Worm (Caenorhabditis elegans) whole organism, L3 larva: ENCODE results near the gene F21G4.6.
A peak's percentile ranks its signal among the peaks of the same experiment; 100 is the strongest.

Experiments used
- R02D3.7 ChIP-seq: fragments of 150-350 bp; optimal IDR thresholded peaks from 2 replicates; lab custom pipeline; 2014; ENCODE audit warnings: missing biosample characterization, missing genetic modification characterization
- ZK546.5 ChIP-seq: sonication (generic microtip); optimal IDR thresholded peaks from 2 replicates; lab custom pipeline; 2017; ENCODE audit warnings: missing biosample characterization, missing genetic modification characterization
- aly-2 ChIP-seq: fragments of 150-350 bp; optimal IDR thresholded peaks from 2 replicates; lab custom pipeline; 2014; ENCODE audit warnings: missing biosample characterization, missing genetic modification characterization
- ama-1 ChIP-seq: fragments of 150-350 bp; optimal IDR thresholded peaks from 2 replicates; lab custom pipeline; 2018
- ceh-16 ChIP-seq: sonication (generic microtip); optimal IDR thresholded peaks from 2 replicates; lab custom pipeline; 2017; ENCODE audit warnings: missing biosample characterization, missing genetic modification characterization
- ceh-28 ChIP-seq: fragments of 150-350 bp; optimal IDR thresholded peaks from 2 replicates; lab custom pipeline; 2014; ENCODE audit warnings: missing biosample characterization, missing genetic modification reagents, missing genetic modification characterization
- ceh-82 ChIP-seq: fragments of 150-350 bp; optimal IDR thresholded peaks from 2 replicates; lab custom pipeline; 2014; ENCODE audit warnings: missing biosample characterization, missing genetic modification characterization
- ceh-9 ChIP-seq: sonication (generic microtip); optimal IDR thresholded peaks from 2 replicates; lab custom pipeline; 2018; ENCODE audit warnings: missing biosample characterization, missing genetic modification characterization
- daf-12 ChIP-seq: fragments of 150-350 bp; optimal IDR thresholded peaks from 2 replicates; lab custom pipeline; 2014; ENCODE audit warnings: missing biosample characterization, missing genetic modification reagents, missing genetic modification characterization
- egl-27 ChIP-seq: sonication (generic microtip); optimal IDR thresholded peaks from 4 replicates; lab custom pipeline; 2017; ENCODE audit warnings: missing biosample characterization, missing genetic modification reagents, missing genetic modification characterization
- elt-1 ChIP-seq: fragments of 150-350 bp; optimal IDR thresholded peaks from 2 replicates; lab custom pipeline; 2014; ENCODE audit warnings: missing biosample characterization, missing genetic modification characterization
- elt-2 ChIP-seq: sonication (generic microtip); optimal IDR thresholded peaks from 2 replicates; lab custom pipeline; 2016; ENCODE audit warnings: missing genetic modification reagents, mild to moderate bottlenecking, missing genetic modification characterization, missing compliant biosample characterization
- elt-3 ChIP-seq, 3 experiments: fragments of 150-350 bp in 1 of 3; sonication (generic microtip) in 2 of 3; optimal IDR thresholded peaks; 2 replicates in 2 of 3; 4 replicates in 1 of 3; lab custom pipeline; 2014 to 2017; ENCODE audit warnings: missing biosample characterization in 3 of 3, missing genetic modification characterization in 3 of 3
- eor-1 ChIP-seq, 2 experiments: fragments of 150-350 bp; optimal IDR thresholded peaks; 2 replicates each; lab custom pipeline; 2014 to 2018; ENCODE audit warnings: missing biosample characterization in 2 of 2, missing genetic modification characterization in 2 of 2
- fkh-10 ChIP-seq: sonication (generic microtip); optimal IDR thresholded peaks from 2 replicates; lab custom pipeline; 2017; ENCODE audit warnings: missing biosample characterization, missing genetic modification reagents, missing genetic modification characterization
- fkh-2 ChIP-seq: fragments of 150-350 bp; optimal IDR thresholded peaks from 2 replicates; lab custom pipeline; 2014; ENCODE audit warnings: missing biosample characterization, missing genetic modification reagents, missing genetic modification characterization
- hmg-11 ChIP-seq: sonication (generic microtip); optimal IDR thresholded peaks from 2 replicates; lab custom pipeline; 2016; ENCODE audit warnings: missing genetic modification characterization, missing compliant biosample characterization
- jun-1 ChIP-seq: fragments of 150-350 bp; optimal IDR thresholded peaks from 2 replicates; lab custom pipeline; 2014; ENCODE audit warnings: missing biosample characterization, missing genetic modification reagents, missing genetic modification characterization
- lin-15B ChIP-seq: fragments of 150-350 bp; optimal IDR thresholded peaks from 2 replicates; lab custom pipeline; 2014; ENCODE audit warnings: missing biosample characterization, missing genetic modification characterization
- lin-39 ChIP-seq: fragments of 150-350 bp; optimal IDR thresholded peaks from 2 replicates; lab custom pipeline; 2018; ENCODE audit warnings: missing biosample characterization, missing genetic modification reagents, missing genetic modification characterization
- lsy-12 ChIP-seq: sonication (generic microtip); optimal IDR thresholded peaks from 2 replicates; lab custom pipeline; 2016; ENCODE audit warnings: mild to moderate bottlenecking, missing genetic modification characterization, missing compliant biosample characterization
- mdl-1 ChIP-seq: fragments of 150-350 bp; optimal IDR thresholded peaks from 2 replicates; lab custom pipeline; 2014; ENCODE audit warnings: missing biosample characterization, missing genetic modification characterization
- nfya-1 ChIP-seq: sonication (generic microtip); optimal IDR thresholded peaks from 2 replicates; lab custom pipeline; 2017; ENCODE audit warnings: missing genetic modification characterization, mild to moderate bottlenecking, missing compliant biosample characterization, antibody characterized with exemption, moderate library complexity; ENCODE audit not compliant: insufficient read depth
- nhr-11 ChIP-seq: fragments of 150-350 bp; optimal IDR thresholded peaks from 2 replicates; lab custom pipeline; 2014; ENCODE audit warnings: missing biosample characterization, missing genetic modification characterization
- nhr-12 ChIP-seq: fragments of 150-350 bp; optimal IDR thresholded peaks from 2 replicates; lab custom pipeline; 2014; ENCODE audit warnings: missing biosample characterization, missing genetic modification characterization
- nhr-23 ChIP-seq: fragments of 150-350 bp; optimal IDR thresholded peaks from 2 replicates; lab custom pipeline; 2014; ENCODE audit warnings: missing biosample characterization, missing genetic modification reagents, missing genetic modification characterization
- nhr-237 ChIP-seq: fragments of 150-350 bp; optimal IDR thresholded peaks from 2 replicates; lab custom pipeline; 2014; ENCODE audit warnings: missing biosample characterization, missing genetic modification characterization
- nhr-25 ChIP-seq: sonication (generic microtip); optimal IDR thresholded peaks from 2 replicates; lab custom pipeline; 2017; ENCODE audit warnings: missing biosample characterization, missing genetic modification characterization
- nhr-28 ChIP-seq: fragments of 150-350 bp; optimal IDR thresholded peaks from 2 replicates; lab custom pipeline; 2014; ENCODE audit warnings: missing biosample characterization, missing genetic modification characterization
- nhr-43 ChIP-seq: sonication (generic microtip); optimal IDR thresholded peaks from 2 replicates; lab custom pipeline; 2016; ENCODE audit warnings: mild to moderate bottlenecking, missing genetic modification characterization, missing compliant biosample characterization; ENCODE audit not compliant: poor library complexity, severe bottlenecking
- nhr-67 ChIP-seq: fragments of 150-350 bp; optimal IDR thresholded peaks from 2 replicates; lab custom pipeline; 2014; ENCODE audit warnings: missing biosample characterization, missing genetic modification characterization
- nhr-76 ChIP-seq: fragments of 150-350 bp; sonication (generic microtip); optimal IDR thresholded peaks from 5 replicates; lab custom pipeline; 2014; ENCODE audit warnings: missing biosample characterization, missing genetic modification characterization
- nhr-77 ChIP-seq: fragments of 150-350 bp; optimal IDR thresholded peaks from 2 replicates; lab custom pipeline; 2014; ENCODE audit warnings: missing biosample characterization, missing genetic modification characterization
- pha-4 ChIP-seq: fragments of 150-350 bp; optimal IDR thresholded peaks from 2 replicates; lab custom pipeline; 2014; ENCODE audit warnings: missing biosample characterization, missing genetic modification reagents, missing genetic modification characterization
- pqm-1 ChIP-seq: fragments of 150-350 bp; optimal IDR thresholded peaks from 2 replicates; lab custom pipeline; 2017; ENCODE audit warnings: missing biosample characterization, missing genetic modification characterization, inconsistent platforms
- sea-2 ChIP-seq: fragments of 150-350 bp; sonication (generic microtip); optimal IDR thresholded peaks from 4 replicates; lab custom pipeline; 2014; ENCODE audit warnings: missing biosample characterization, missing genetic modification reagents, missing genetic modification characterization
- skn-1 ChIP-seq: fragments of 150-350 bp; optimal IDR thresholded peaks from 2 replicates; lab custom pipeline; 2014; ENCODE audit warnings: missing biosample characterization, missing genetic modification characterization
- snpc-4 ChIP-seq: fragments of 150-350 bp; optimal IDR thresholded peaks from 2 replicates; lab custom pipeline; 2014; ENCODE audit warnings: missing biosample characterization, missing genetic modification characterization
- tbx-2 ChIP-seq: sonication (generic microtip); optimal IDR thresholded peaks from 2 replicates; lab custom pipeline; 2016; ENCODE audit warnings: mild to moderate bottlenecking, missing genetic modification characterization, missing compliant biosample characterization
- unc-39 ChIP-seq: sonication (generic microtip); optimal IDR thresholded peaks from 4 replicates; lab custom pipeline; 2017; ENCODE audit warnings: missing biosample characterization, missing genetic modification characterization
- unc-62 ChIP-seq: fragments of 150-350 bp; sonication (generic microtip); optimal IDR thresholded peaks from 4 replicates; lab custom pipeline; 2014; ENCODE audit warnings: missing biosample characterization, missing genetic modification reagents, missing genetic modification characterization
- zag-1 ChIP-seq: fragments of 150-350 bp; optimal IDR thresholded peaks from 2 replicates; lab custom pipeline; 2014; ENCODE audit warnings: missing biosample characterization, missing genetic modification characterization
- ztf-11 ChIP-seq: fragments of 150-350 bp; optimal IDR thresholded peaks from 2 replicates; lab custom pipeline; 2014; ENCODE audit warnings: missing biosample characterization, missing genetic modification characterization
- ztf-4 ChIP-seq: fragments of 150-350 bp; optimal IDR thresholded peaks from 2 replicates; lab custom pipeline; 2014; ENCODE audit warnings: missing biosample characterization, missing genetic modification characterization

Gene F21G4.6

ce11 chrX:9917362-9917761 is at the start of gene F21G4.6:
Gene F21G4.6 (minus strand): TSS chrX:9917448.
- TF ChIP-seq nfya-1 (tag; lab: Kevin White, UChicago), result peak; percentile 78
- no peak for TF ChIP-seq nhr-67

ce11 chrX:9965275-9965674 is 48.0 kb upstream of the F21G4.6 start, which contains the start of gene pssy-1:
Gene pssy-1 (plus strand): TSS chrX:9965592.
- peak; percentile 26 for TF ChIP-seq elt-1
- TF ChIP-seq nhr-43 (tag; lab: Kevin White, UChicago), result no peak
- no peak for TF ChIP-seq ztf-4

ce11 chrX:9962535-9962934 is 45.3 kb upstream of the F21G4.6 start:
- TF ChIP-seq tbx-2 (tag; lab: Kevin White, UChicago), result no peak
- no peak for TF ChIP-seq elt-3 (tag; optimal IDR thresholded peaks at IDR 0.05; lab: Kevin White, UChicago)
- TF ChIP-seq eor-1 (tag; optimal IDR thresholded peaks at IDR 0.05; lab: Kevin White, UChicago), result no peak
- TF ChIP-seq daf-12 (tag; lab: Kevin White, UChicago), result no peak
- no peak for TF ChIP-seq nhr-43 (tag; lab: Kevin White, UChicago)
- TF ChIP-seq fkh-2 (tag; lab: Kevin White, UChicago), result no peak
- TF ChIP-seq nhr-23 (tag; lab: Kevin White, UChicago), result no peak
- no peak for TF ChIP-seq ztf-4
- no peak for TF ChIP-seq unc-39 (tag; lab: Kevin White, UChicago)
- no peak for TF ChIP-seq ceh-28 (tag; lab: Kevin White, UChicago)
- no peak for TF ChIP-seq nhr-12 (tag; lab: Kevin White, UChicago)
- TF ChIP-seq aly-2, result no peak
- TF ChIP-seq snpc-4, result no peak
- no peak for TF ChIP-seq elt-1
- TF ChIP-seq nfya-1 (tag; lab: Kevin White, UChicago), result no peak
- TF ChIP-seq lin-39 (tag; lab: Kevin White, UChicago), result no peak
- TF ChIP-seq ama-1 (lab: Kevin White, UChicago), result no peak
- no peak for TF ChIP-seq elt-2 (tag; lab: Kevin White, UChicago)
- no peak for TF ChIP-seq nhr-25 (tag; lab: Kevin White, UChicago)

- peak; percentile 97 for TF ChIP-seq lsy-12 (tag; lab: Kevin White, UChicago)
- TF ChIP-seq skn-1 (tag; lab: Kevin White, UChicago), result peak; percentile 76
- no peak for TF ChIP-seq nhr-237 (tag; lab: Kevin White, UChicago)
- TF ChIP-seq elt-1, result peak; percentile 82
- peak; percentile 94 for TF ChIP-seq snpc-4
- TF ChIP-seq nhr-23 (tag; lab: Kevin White, UChicago), result peak; percentile 94
- peak; percentile 98 for TF ChIP-seq pha-4 (tag; lab: Kevin White, UChicago)
- TF ChIP-seq elt-3 (tag; optimal IDR thresholded peaks at IDR 0.05; lab: Kevin White, UChicago), result peak in 2 of 3 experiments; percentile 1 to 62
- TF ChIP-seq elt-2 (tag; lab: Kevin White, UChicago), result peak; percentile 86
- TF ChIP-seq egl-27 (tag; lab: Kevin White, UChicago), result peak; percentile 87
- TF ChIP-seq daf-12 (tag; lab: Kevin White, UChicago), result peak; percentile 50
- TF ChIP-seq ceh-9, result no peak
- TF ChIP-seq R02D3.7 (tag; lab: Kevin White, UChicago), result peak; percentile 63
- no peak for TF ChIP-seq aly-2
- no peak for TF ChIP-seq nhr-67
- peak; percentile 90 for TF ChIP-seq nhr-43 (tag; lab: Kevin White, UChicago)
- peak; percentile 30 for TF ChIP-seq sea-2
- peak; percentile 90 for TF ChIP-seq unc-62
- TF ChIP-seq fkh-10 (GFP tag; lab: Kevin White, UChicago), result peak; percentile 82
- peak; percentile 63 for TF ChIP-seq fkh-2 (tag; lab: Kevin White, UChicago)
- TF ChIP-seq ceh-28 (tag; lab: Kevin White, UChicago), result peak; percentile 94
- no peak for TF ChIP-seq ZK546.5 (tag; lab: Kevin White, UChicago)
- TF ChIP-seq lin-15B (tag; lab: Kevin White, UChicago), result peak; percentile 92
- no peak for TF ChIP-seq nhr-76 (tag; lab: Kevin White, UChicago)
- peak; percentile 96 for TF ChIP-seq nhr-25 (tag; lab: Kevin White, UChicago)
- peak; percentile 94 for TF ChIP-seq hmg-11 (tag; lab: Kevin White, UChicago)
- peak; percentile 74 for TF ChIP-seq ztf-4
- no peak for TF ChIP-seq unc-39 (tag; lab: Kevin White, UChicago)
- TF ChIP-seq tbx-2 (tag; lab: Kevin White, UChicago), result peak; percentile 87
- TF ChIP-seq eor-1 (tag; optimal IDR thresholded peaks at IDR 0.05; lab: Kevin White, UChicago), result no peak
- no peak for TF ChIP-seq ceh-16
- TF ChIP-seq jun-1 (tag; lab: Kevin White, UChicago), result peak; percentile 92
- peak; percentile 93 for TF ChIP-seq nfya-1 (tag; lab: Kevin White, UChicago)
- peak; percentile 67 for TF ChIP-seq nhr-11 (tag; lab: Kevin White, UChicago)
- no peak for TF ChIP-seq nhr-28 (tag; lab: Kevin White, UChicago)
- TF ChIP-seq ceh-82 (tag; lab: Kevin White, UChicago), result peak; percentile 74
- peak; percentile 38 for TF ChIP-seq zag-1 (tag; lab: Kevin White, UChicago)
- TF ChIP-seq mdl-1 (tag; lab: Kevin White, UChicago), result peak; percentile 75
- TF ChIP-seq nhr-12 (tag; lab: Kevin White, UChicago), result no peak
- peak; percentile 65 for TF ChIP-seq nhr-77
- TF ChIP-seq ama-1 (lab: Kevin White, UChicago), result peak; percentile 16
- TF ChIP-seq lin-39 (tag; lab: Kevin White, UChicago), result peak; percentile 98
- peak; percentile 88 for TF ChIP-seq pqm-1
- TF ChIP-seq ztf-11 (tag; lab: Kevin White, UChicago), result no peak
Measured at ce11 chrX:9958561-9958960, 41.3 kb upstream of the F21G4.6 start, which contains the start of gene ZC506.1. Gene ZC506.1 (plus strand): TSS chrX:9958960.
